Fruit fly (Drosophila melanogaster) whole organism, embryonic: ENCODE data around the gene Ada1-1.

Experiments used
- Atf3 ChIP-seq: fragments of 200-800 bp; sonication (Bioruptor generic); optimal IDR thresholded peaks from 3 replicates; lab custom pipeline; 2016; ENCODE audit warnings: missing biosample characterization, missing genetic modification characterization
- Atf6 ChIP-seq: fragments of 200-800 bp; sonication (Bioruptor generic); IDR thresholded peaks from 2 replicates; pipeline ENCODE4 v1.3.6; 2022; ENCODE audit warnings: missing biosample characterization, missing genetic modification characterization
- Awh ChIP-seq: fragments of 200-800 bp; sonication (Bioruptor generic); IDR thresholded peaks from 2 replicates; pipeline ENCODE4, ENCODE4 v1.3.6; 2022; ENCODE audit warnings: missing biosample characterization, missing genetic modification characterization
- CG10274 ChIP-seq: fragments of 200-800 bp; sonication (Bioruptor generic); optimal IDR thresholded peaks from 3 replicates; lab custom pipeline; 2017; ENCODE audit warnings: missing biosample characterization, mild to moderate bottlenecking, missing genetic modification characterization
- CG10321 ChIP-seq: fragments of 200-800 bp; sonication (Bioruptor generic); IDR thresholded peaks from 2 replicates; pipeline ENCODE4 v1.3.6; 2022; ENCODE audit warnings: missing biosample characterization, missing genetic modification characterization
- CG10431 ChIP-seq: fragments of 200-800 bp; sonication (Bioruptor generic); optimal IDR thresholded peaks from 3 replicates; lab custom pipeline; 2018; ENCODE audit warnings: missing biosample characterization, mild to moderate bottlenecking, missing genetic modification characterization
- CG10462 ChIP-seq: fragments of 200-800 bp; sonication (Bioruptor generic); optimal IDR thresholded peaks from 2 replicates; lab custom pipeline; 2016; ENCODE audit warnings: missing biosample characterization, missing genetic modification characterization
- CG11093 ChIP-seq: fragments of 200-800 bp; sonication (Bioruptor generic); IDR thresholded peaks from 3 replicates; pipeline ENCODE4 v1.3.6; 2022; ENCODE audit warnings: missing biosample characterization, missing genetic modification characterization
- CG13894 ChIP-seq: fragments of 200-800 bp; sonication (Bioruptor generic); optimal IDR thresholded peaks from 3 replicates; lab custom pipeline; 2018; ENCODE audit warnings: missing biosample characterization, mild to moderate bottlenecking, missing genetic modification characterization, moderate library complexity
- CG14014 ChIP-seq: fragments of 200-800 bp; sonication (Bioruptor generic); IDR thresholded peaks from 2 replicates; pipeline ENCODE4 v1.3.6; 2022; ENCODE audit warnings: missing biosample characterization, missing genetic modification characterization
- CG16813 ChIP-seq: fragments of 200-800 bp; sonication (Bioruptor generic); IDR thresholded peaks from 3 replicates; pipeline ENCODE4 v1.3.6; 2022; ENCODE audit warnings: missing biosample characterization, missing genetic modification characterization; ENCODE audit not compliant: partially characterized antibody
- CG18619 ChIP-seq: fragments of 200-800 bp; sonication (Bioruptor generic); optimal IDR thresholded peaks from 3 replicates; lab custom pipeline; 2017; ENCODE audit warnings: missing biosample characterization, mild to moderate bottlenecking, missing genetic modification characterization
- CG2129 ChIP-seq: fragments of 200-800 bp; sonication (Bioruptor generic); IDR thresholded peaks from 2 replicates; pipeline ENCODE4 v1.3.6; 2022; ENCODE audit warnings: missing biosample characterization, missing genetic modification characterization; ENCODE audit not compliant: partially characterized antibody
- CG3407 ChIP-seq: fragments of 200-800 bp; sonication (Bioruptor generic); optimal IDR thresholded peaks from 2 replicates; lab custom pipeline; 2018; ENCODE audit warnings: missing biosample characterization, mild to moderate bottlenecking, missing genetic modification characterization
- CG42726 ChIP-seq: fragments of 200-800 bp; sonication (Bioruptor generic); IDR thresholded peaks from 2 replicates; pipeline ENCODE4 v1.3.6; 2022; ENCODE audit warnings: missing biosample characterization, missing genetic modification characterization; ENCODE audit not compliant: partially characterized antibody
- CG43689 ChIP-seq: fragments of 200-800 bp; sonication (Bioruptor generic); IDR thresholded peaks from 2 replicates; pipeline ENCODE4 v1.3.6; 2022; ENCODE audit warnings: missing biosample characterization, missing genetic modification characterization
- CG7745 ChIP-seq: fragments of 200-800 bp; sonication (Bioruptor generic); optimal IDR thresholded peaks from 2 replicates; lab custom pipeline; 2018; ENCODE audit warnings: missing biosample characterization, mild to moderate bottlenecking, missing genetic modification characterization, moderate library complexity
- CG8388 ChIP-seq: fragments of 200-800 bp; sonication (Bioruptor generic); optimal IDR thresholded peaks from 2 replicates; lab custom pipeline; 2019; ENCODE audit warnings: missing biosample characterization, mild to moderate bottlenecking, missing genetic modification characterization, moderate library complexity
- CG9215 ChIP-seq: fragments of 200-800 bp; sonication (Bioruptor generic); IDR thresholded peaks from 2 replicates; pipeline ENCODE4 v1.3.6; 2022; ENCODE audit warnings: missing biosample characterization, missing genetic modification characterization
- Dfd ChIP-seq, 2 experiments: fragments of >200 bp; optimal IDR thresholded peaks; 2 replicates each; lab custom pipeline; 2017; ENCODE audit warnings: missing biosample characterization in 2 of 2, missing genetic modification characterization in 2 of 2
- Drgx ChIP-seq: fragments of 200-800 bp; sonication (Bioruptor generic); IDR thresholded peaks from 2 replicates; pipeline ENCODE4 v1.3.6; 2022; ENCODE audit warnings: missing biosample characterization, missing genetic modification characterization
- E2f2 ChIP-seq: fragments of 200-800 bp; sonication (Bioruptor generic); IDR thresholded peaks from 2 replicates; pipeline ENCODE4 v1.3.6; 2022; ENCODE audit warnings: missing biosample characterization, missing genetic modification characterization
- Hr3 ChIP-seq: fragments of 200-800 bp; sonication (Bioruptor generic); optimal IDR thresholded peaks from 3 replicates; lab custom pipeline; 2016; ENCODE audit warnings: missing biosample characterization, missing genetic modification characterization
- MTF-1 ChIP-seq: fragments of 200-800 bp; sonication (Bioruptor generic); optimal IDR thresholded peaks from 2 replicates; lab custom pipeline; 2018; ENCODE audit warnings: missing biosample characterization, mild to moderate bottlenecking, missing genetic modification characterization, borderline replicate concordance
- Oli ChIP-seq: fragments of 200-800 bp; sonication (Bioruptor generic); optimal IDR thresholded peaks from 2 replicates; lab custom pipeline; 2018; ENCODE audit warnings: missing biosample characterization, mild to moderate bottlenecking, missing genetic modification characterization, moderate library complexity
- Ssrp ChIP-seq: fragments of 200-800 bp; sonication (Bioruptor generic); optimal IDR thresholded peaks from 2 replicates; lab custom pipeline; 2018; ENCODE audit warnings: missing biosample characterization, mild to moderate bottlenecking, missing genetic modification characterization, moderate library complexity
- Stat92E ChIP-seq, 3 experiments: fragments of >200 bp in 2 of 3; fragments of 200-800 bp in 1 of 3; sonication (Bioruptor generic) in 1 of 3; optimal IDR thresholded peaks; 2 replicates each; lab custom pipeline; 2017 to 2019; ENCODE audit warnings: missing biosample characterization in 3 of 3, missing genetic modification characterization in 3 of 3, mild to moderate bottlenecking in 1 of 3, moderate library complexity in 1 of 3
- Xrp1 ChIP-seq: fragments of 200-800 bp; sonication (Bioruptor generic); IDR thresholded peaks from 2 replicates; pipeline ENCODE4 v1.3.6; 2022; ENCODE audit warnings: missing biosample characterization, missing genetic modification characterization
- aop ChIP-seq: fragments of 200-800 bp; sonication (Bioruptor generic); IDR thresholded peaks from 2 replicates; pipeline ENCODE4 v1.3.6; 2022; ENCODE audit warnings: missing biosample characterization, missing genetic modification characterization
- ash1 ChIP-seq: fragments of 200-800 bp; sonication (Bioruptor generic); optimal IDR thresholded peaks from 2 replicates; lab custom pipeline; 2018; ENCODE audit warnings: missing biosample characterization, mild to moderate bottlenecking, missing genetic modification characterization
- bowl ChIP-seq: fragments of 200-800 bp; sonication (Bioruptor generic); IDR thresholded peaks from 2 replicates; pipeline ENCODE4 v1.3.6; 2022; ENCODE audit warnings: missing biosample characterization, missing genetic modification characterization
- br ChIP-seq: fragments of >200 bp; optimal IDR thresholded peaks from 2 replicates; lab custom pipeline; 2017
- btn ChIP-seq: fragments of 200-800 bp; sonication (Bioruptor generic); optimal IDR thresholded peaks from 2 replicates; lab custom pipeline; 2016; ENCODE audit warnings: missing biosample characterization, missing genetic modification characterization
- cg ChIP-seq: fragments of 200-800 bp; sonication (Bioruptor generic); optimal IDR thresholded peaks from 3 replicates; lab custom pipeline; 2019; ENCODE audit warnings: missing biosample characterization, mild to moderate bottlenecking, missing genetic modification characterization, moderate library complexity
- gce ChIP-seq: fragments of 200-800 bp; sonication (Bioruptor generic); IDR thresholded peaks from 3 replicates; pipeline ENCODE4 v1.3.6; 2022; ENCODE audit warnings: missing biosample characterization, missing genetic modification characterization
- grau ChIP-seq: fragments of 200-800 bp; optimal IDR thresholded peaks from 3 replicates; lab custom pipeline; 2019; ENCODE audit warnings: missing biosample characterization, mild to moderate bottlenecking, missing genetic modification characterization, moderate library complexity
- her ChIP-seq: fragments of 200-800 bp; sonication (Bioruptor generic); optimal IDR thresholded peaks from 2 replicates; lab custom pipeline; 2016; ENCODE audit warnings: missing biosample characterization, missing genetic modification characterization
- kay ChIP-seq: fragments of 200-800 bp; sonication (Bioruptor generic); optimal IDR thresholded peaks from 2 replicates; lab custom pipeline; 2016; ENCODE audit warnings: missing biosample characterization, missing genetic modification characterization
- knrl ChIP-seq: fragments of 200-800 bp; sonication (Bioruptor generic); IDR thresholded peaks from 3 replicates; pipeline ENCODE4 v1.3.6; 2022; ENCODE audit warnings: missing biosample characterization, missing genetic modification characterization; ENCODE audit not compliant: partially characterized antibody
- lab ChIP-seq: fragments of 200-800 bp; sonication (Bioruptor generic); optimal IDR thresholded peaks from 3 replicates; lab custom pipeline; 2017; ENCODE audit warnings: missing biosample characterization, missing genetic modification characterization, mild to moderate bottlenecking, moderate library complexity, missing genetic modification reagents
- repo ChIP-seq: fragments of 200-800 bp; sonication (Bioruptor generic); optimal IDR thresholded peaks from 2 replicates; lab custom pipeline; 2016; ENCODE audit warnings: missing biosample characterization, missing genetic modification characterization
- rib ChIP-seq: fragments of 200-800 bp; sonication (Bioruptor generic); IDR thresholded peaks from 2 replicates; pipeline ENCODE4 v1.3.6; 2022; ENCODE audit warnings: missing biosample characterization, missing genetic modification characterization
- ro ChIP-seq: fragments of 200-800 bp; sonication (Bioruptor generic); IDR thresholded peaks from 2 replicates; pipeline ENCODE4 v1.3.6; 2022; ENCODE audit warnings: missing biosample characterization, missing genetic modification characterization
- sens ChIP-seq: fragments of 200-800 bp; sonication (Bioruptor generic); peaks from one replicate; lab custom pipeline; 2016; ENCODE audit warnings: missing biosample characterization, missing genetic modification characterization
- so ChIP-seq: fragments of 200-800 bp; sonication (Bioruptor generic); IDR thresholded peaks from 3 replicates; pipeline ENCODE4 v1.3.6; 2022; ENCODE audit warnings: missing biosample characterization, missing genetic modification characterization
- tap ChIP-seq: fragments of 200-800 bp; optimal IDR thresholded peaks from 3 replicates; lab custom pipeline; 2019; ENCODE audit warnings: missing biosample characterization, mild to moderate bottlenecking, missing genetic modification characterization, moderate library complexity
- tio ChIP-seq: fragments of 200-800 bp; sonication (Bioruptor generic); optimal IDR thresholded peaks from 2 replicates; lab custom pipeline; 2017; ENCODE audit warnings: missing biosample characterization, missing genetic modification characterization, inconsistent platforms
- tll ChIP-seq, 2 experiments: fragments of 200-800 bp in 1 of 2; fragments of >200 bp in 1 of 2; sonication (Bioruptor generic) in 1 of 2; optimal IDR thresholded peaks; 2 replicates each; lab custom pipeline; 2017 to 2019; ENCODE audit warnings: missing biosample characterization in 2 of 2, missing genetic modification characterization in 2 of 2, mild to moderate bottlenecking in 1 of 2, moderate library complexity in 1 of 2

Ada1-1 gene

dm6 chr2L:12045941-12046855 lies 49.6 kb downstream of the Ada1-1 start, which contains the start of gene CG6770 (continued):
- no peak for TF ChIP-seq CG10274
- TF ChIP-seq aop (GFP tag; lab: Robert Waterston, UW): no peak
- TF ChIP-seq tio (GFP tag; lab: Kevin White, UChicago): peak; percentile 64
- peak; percentile 74; the same call in 1 of the 2 replicates for TF ChIP-seq E2f2
- TF ChIP-seq kay (GFP tag; lab: Kevin White, UChicago): peak; percentile 8
- peak; percentile 83; the same call in 2 of the 3 replicates for TF ChIP-seq so
- TF ChIP-seq Dfd (GFP tag; optimal IDR thresholded peaks at IDR 0.05; lab: Kevin White, UChicago): no peak
- TF ChIP-seq rib (GFP tag; lab: Robert Waterston, UW): peak; percentile 78; the same call in 1 of the 2 replicates
- peak; percentile 73; the same call in 2 of the 3 replicates for TF ChIP-seq CG11093 (GFP tag; lab: Robert Waterston, UW)
- no peak for TF ChIP-seq br
- TF ChIP-seq CG14014 (GFP tag; lab: Robert Waterston, UW): peak; percentile 89
- TF ChIP-seq Oli (tag; lab: Kevin White, UChicago): peak; percentile 77
- peak; percentile 80 for TF ChIP-seq tap
- peak; percentile 87 for TF ChIP-seq Drgx
- TF ChIP-seq Stat92E (GFP tag; optimal IDR thresholded peaks at IDR 0.05; lab: Kevin White, UChicago): no peak
- TF ChIP-seq repo (GFP tag; lab: Kevin White, UChicago): no peak
- TF ChIP-seq cg (GFP tag; lab: Kevin White, UChicago): no peak
- peak; percentile 95 for TF ChIP-seq lab
- peak; percentile 55 for TF ChIP-seq CG3407 (GFP tag; lab: Kevin White, UChicago)
- TF ChIP-seq Hr3 (GFP tag; lab: Kevin White, UChicago): peak; percentile 39
- TF ChIP-seq CG9215: peak; percentile 65
- peak; percentile 86 for TF ChIP-seq CG18619 (GFP tag; lab: Kevin White, UChicago)
- TF ChIP-seq her: peak; percentile 64
- TF ChIP-seq CG42726 (GFP tag; lab: Robert Waterston, UW): peak; percentile 64; the same call in 1 of the 2 replicates
- peak; percentile 17 for TF ChIP-seq ash1 (GFP tag; lab: Kevin White, UChicago)
- peak; percentile 14 for TF ChIP-seq CG10462
- TF ChIP-seq ro: no peak
- no peak for TF ChIP-seq CG7745 (tag; lab: Kevin White, UChicago)
- peak; percentile 9 for TF ChIP-seq MTF-1 (GFP tag; lab: Kevin White, UChicago)
- TF ChIP-seq bowl: peak; percentile 86; the same call in 1 of the 2 replicates
- TF ChIP-seq sens: peak; percentile 81
- no peak; the same call in 1 of the 2 replicates for TF ChIP-seq CG43689 (GFP tag; lab: Robert Waterston, UW)
- peak; percentile 71 for TF ChIP-seq gce (GFP tag; lab: Robert Waterston, UW)
- peak; percentile 92 for TF ChIP-seq CG13894 (tag; lab: Kevin White, UChicago)
- peak; percentile 43 for TF ChIP-seq Ssrp
- TF ChIP-seq tll (GFP tag; optimal IDR thresholded peaks at IDR 0.05; lab: Kevin White, UChicago): no peak
- TF ChIP-seq Xrp1 (GFP tag; lab: Robert Waterston, UW): peak; percentile 78
- no peak for TF ChIP-seq knrl (GFP tag; lab: Robert Waterston, UW)
- TF ChIP-seq CG16813: no peak
- TF ChIP-seq Awh (GFP tag; lab: Robert Waterston, UW): peak; percentile 79
- peak; percentile 90 for TF ChIP-seq Atf6 (GFP tag; lab: Robert Waterston, UW)
- TF ChIP-seq CG2129 (GFP tag; lab: Robert Waterston, UW): no peak
- peak; percentile 47 for TF ChIP-seq CG10431 (GFP tag; lab: Kevin White, UChicago)
- TF ChIP-seq Atf3 (GFP tag; lab: Kevin White, UChicago): no peak
- peak; percentile 66; the same call in 1 of the 2 replicates for TF ChIP-seq CG10321 (GFP tag; lab: Robert Waterston, UW)
- TF ChIP-seq grau (tag; lab: Kevin White, UChicago): peak; percentile 88
- no peak for TF ChIP-seq btn (GFP tag; lab: Kevin White, UChicago)
- peak; percentile 66 for TF ChIP-seq CG8388 (GFP tag; lab: Kevin White, UChicago)
